Fruit fly (Drosophila melanogaster): ENCODE data around the gene Arglu1.

The Arglu1 gene

DNA sequence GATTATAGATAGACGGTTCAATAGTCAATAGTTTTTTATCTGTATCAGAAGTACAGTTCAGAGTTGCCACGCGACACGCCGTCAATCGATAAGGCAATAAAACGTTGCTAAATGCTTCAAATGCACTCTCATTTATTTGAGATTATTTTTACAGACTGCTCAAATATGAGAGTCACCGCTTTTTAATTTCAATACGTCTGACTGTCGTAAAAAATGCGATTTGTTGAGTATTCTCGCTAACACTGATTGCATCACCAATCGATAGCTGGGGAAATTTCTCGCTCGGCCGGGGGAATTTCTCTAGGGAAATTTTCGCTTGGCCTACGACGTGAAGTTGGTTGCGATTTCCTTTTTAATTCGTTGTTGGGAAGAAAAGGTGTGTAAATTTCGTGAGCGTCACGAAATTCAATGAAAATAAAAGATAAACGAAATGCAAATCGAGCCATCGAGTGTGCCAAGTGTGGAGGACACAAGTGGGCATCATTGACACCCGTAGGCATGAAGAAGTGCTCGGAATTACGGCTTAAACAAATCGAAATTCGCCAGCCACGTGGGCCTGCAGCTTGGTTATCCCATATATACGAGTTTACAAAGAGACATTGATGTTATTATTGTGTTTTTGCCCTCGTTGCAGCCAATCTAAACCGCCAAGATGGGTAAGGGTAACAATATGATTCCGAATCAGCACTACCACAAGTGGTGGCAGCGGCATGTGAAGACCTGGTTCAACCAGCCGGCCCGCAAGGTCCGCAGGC is 29.2 kb upstream of the Arglu1 start, which contains the start of the genes Dref and RpL13 (continued):
- TF ChIP-seq fru (optimal IDR thresholded peaks at IDR 0.05) (no peak), CG2202 (tag; optimal IDR thresholded peaks at IDR 0.05) (peak; percentile 79), Ptx1 (GFP tag; IDR thresholded peaks at IDR 0.05) (peak; percentile 69), pnt (GFP tag; optimal IDR thresholded peaks at IDR 0.05) (peak; percentile 51), Myb (GFP tag; optimal IDR thresholded peaks at IDR 0.05) (peak; percentile 72), CG16813 (GFP tag; IDR thresholded peaks at IDR 0.05; ENCODE audit: partially characterized antibody) (peak; percentile 79), salm (tag; optimal IDR thresholded peaks at IDR 0.05) (peak; percentile 84), CG32532 (GFP tag; IDR thresholded peaks at IDR 0.05) (peak; percentile 81), pzg (GFP tag; optimal IDR thresholded peaks at IDR 0.05) (peak; percentile 83), lbe (GFP tag; optimal IDR thresholded peaks at IDR 0.05) (peak; percentile 78), Ets97D (GFP tag; optimal IDR thresholded peaks at IDR 0.05) (peak; percentile 99), wor (GFP tag; IDR thresholded peaks at IDR 0.05) (no peak), cg (GFP tag; optimal IDR thresholded peaks at IDR 0.05) (no peak), esg (GFP tag; conservative IDR thresholded peaks at IDR 0.05) (peak; percentile 52), Fer3 (tag; optimal IDR thresholded peaks at IDR 0.05) (peak; percentile 89), B-H2 (GFP tag; optimal IDR thresholded peaks at IDR 0.05) (peak; percentile 93), trh (GFP tag; optimal IDR thresholded peaks at IDR 0.05) (peak; percentile 64), Fer1 (GFP tag; optimal IDR thresholded peaks at IDR 0.05) (peak; percentile 95), CG16779 (GFP tag; IDR thresholded peaks at IDR 0.05) (peak; percentile 59), D19A (tag; optimal IDR thresholded peaks at IDR 0.05) (peak; percentile 62), CG34224 (GFP tag; IDR thresholded peaks at IDR 0.05; ENCODE audit: partially characterized antibody) (peak; percentile 82), sim (GFP tag; IDR thresholded peaks at IDR 0.05) (peak; percentile 76), mam (GFP tag; optimal IDR thresholded peaks at IDR 0.05) (peak; percentile 84), luna (GFP tag; optimal IDR thresholded peaks at IDR 0.05) (peak; percentile 79), ara (GFP tag; IDR thresholded peaks at IDR 0.05) (peak; percentile 75), CG8290 (GFP tag; optimal IDR thresholded peaks at IDR 0.05) (peak; percentile 67), CG8290 (tag; optimal IDR thresholded peaks at IDR 0.05) (peak; percentile 87 to 92), Adf1 (GFP tag; IDR thresholded peaks at IDR 0.05) (peak; percentile 50), Kr (GFP tag; optimal IDR thresholded peaks at IDR 0.05) (peak; percentile 12), Neu2 (GFP tag; optimal IDR thresholded peaks at IDR 0.05; ENCODE audit: borderline replicate concordance) (peak; percentile 52), D19B (GFP tag; optimal IDR thresholded peaks at IDR 0.05) (peak; percentile 75), chif (GFP tag; optimal IDR thresholded peaks at IDR 0.05) (peak; percentile 67 to 85), CG18011 (GFP tag; optimal IDR thresholded peaks at IDR 0.05) (peak; percentile 85), exex (tag; optimal IDR thresholded peaks at IDR 0.05) (peak; percentile 75), NC2β (GFP tag; optimal IDR thresholded peaks at IDR 0.05) (peak; percentile 95), CG5180 (GFP tag; optimal IDR thresholded peaks at IDR 0.05) (peak; percentile 83), tin (GFP tag; optimal IDR thresholded peaks at IDR 0.05) (peak; percentile 69), tna (GFP tag; IDR thresholded peaks at IDR 0.05; ENCODE audit: partially characterized antibody) (peak; percentile 75; the same call in 1 of the 2 replicates), CG43689 (GFP tag; IDR thresholded peaks at IDR 0.05) (peak; percentile 63), grn (GFP tag; optimal IDR thresholded peaks at IDR 0.05) (peak; percentile 86), Ada2b (GFP tag; IDR thresholded peaks at IDR 0.05) (peak; percentile 62; the same call in 1 of the 2 replicates), gsb (GFP tag; IDR thresholded peaks at IDR 0.05) (no peak), CG2875 (GFP tag; optimal IDR thresholded peaks at IDR 0.05) (peak; percentile 91), CG13123 (GFP tag; optimal IDR thresholded peaks at IDR 0.05) (peak; percentile 97), CG2712 (tag; optimal IDR thresholded peaks at IDR 0.05) (peak; percentile 85), toy (GFP tag; IDR thresholded peaks at IDR 0.05) (peak; percentile 60; the same call in 1 of the 2 replicates), unc-4 (GFP tag; IDR thresholded peaks at IDR 0.05; ENCODE audit: partially characterized antibody) (peak; percentile 73), gt (GFP tag; IDR thresholded peaks at IDR 0.05) (0 out of 2 replicates have a peak, but pooled peaks have one; percentile 16), Sin3A (optimal IDR thresholded peaks at IDR 0.05) (peak; percentile 83), CG18619 (GFP tag; optimal IDR thresholded peaks at IDR 0.05) (peak; percentile 92)
